Comparison of ENCODE assay signal across 1 worm cellular context in genomic region chrII:8457438-8457837, ce11.
TF ChIP-seq lines count a peak whose summit lies in the region.

Gene zyg-9, plus strand, starts transcription at chrII:8457818.

TF ChIP-seq in whole organism, L1 larva, 84 proteins besides CTCF, POLR2A, EP300 and RAD21 (continued from another document):
- TF ChIP-seq nhr-237 (tag; optimal IDR thresholded peaks at IDR 0.05; lab: Kevin White, UChicago): no peak
- TF ChIP-seq snu-23 (GFP tag; optimal IDR thresholded peaks at IDR 0.05; lab: Kevin White, UChicago): no peak
